Worm (Caenorhabditis elegans): ENCODE measurements around the gene scav-4.

DNA sequence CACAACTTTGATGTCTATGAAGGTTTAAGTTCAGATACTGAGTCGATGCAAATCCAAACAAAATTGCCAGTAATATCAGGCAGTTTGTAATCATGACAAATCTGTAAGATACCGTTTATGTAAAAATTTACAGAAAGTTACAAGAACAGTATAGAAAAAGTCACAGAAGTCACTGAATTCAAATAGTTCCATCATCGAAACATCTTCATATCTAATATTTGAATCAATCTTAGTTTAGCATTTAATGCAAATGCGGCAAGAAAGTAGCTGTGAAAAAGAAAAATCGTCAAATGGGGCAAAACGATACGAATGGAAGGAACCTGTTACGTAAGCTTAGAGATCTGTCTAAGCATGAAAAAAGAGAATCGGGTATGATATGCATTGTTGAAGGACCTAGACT is 38.4 kb upstream of the scav-4 start, which contains the start of gene gmap-2:
- TF ChIP-seq dao-5 (tag; optimal IDR thresholded peaks at IDR 0.05) (no peak), W03F9.2 (tag; optimal IDR thresholded peaks at IDR 0.05) (no peak), him-1 (tag; optimal IDR thresholded peaks at IDR 0.05) (no peak)

All from whole organism, L4/young adult.